Worm (Caenorhabditis elegans) whole organism, L3 larva: ENCODE results near the gene rab-33.
A peak's percentile ranks its signal among the peaks of the same experiment; 100 is the strongest.

Experiments
- ZK546.5 ChIP-seq: sonication (generic microtip); optimal IDR thresholded peaks from 2 replicates; lab custom pipeline; 2017; ENCODE audit warnings: missing biosample characterization, missing genetic modification characterization
- ama-1 ChIP-seq: fragments of 150-350 bp; optimal IDR thresholded peaks from 2 replicates; lab custom pipeline; 2018
- ceh-28 ChIP-seq: fragments of 150-350 bp; optimal IDR thresholded peaks from 2 replicates; lab custom pipeline; 2014; ENCODE audit warnings: missing biosample characterization, missing genetic modification reagents, missing genetic modification characterization
- ceh-82 ChIP-seq: fragments of 150-350 bp; optimal IDR thresholded peaks from 2 replicates; lab custom pipeline; 2014; ENCODE audit warnings: missing biosample characterization, missing genetic modification characterization
- jun-1 ChIP-seq: fragments of 150-350 bp; optimal IDR thresholded peaks from 2 replicates; lab custom pipeline; 2014; ENCODE audit warnings: missing biosample characterization, missing genetic modification reagents, missing genetic modification characterization
- nhr-23 ChIP-seq: fragments of 150-350 bp; optimal IDR thresholded peaks from 2 replicates; lab custom pipeline; 2014; ENCODE audit warnings: missing biosample characterization, missing genetic modification reagents, missing genetic modification characterization
- nhr-237 ChIP-seq: fragments of 150-350 bp; optimal IDR thresholded peaks from 2 replicates; lab custom pipeline; 2014; ENCODE audit warnings: missing biosample characterization, missing genetic modification characterization
- pha-4 ChIP-seq: fragments of 150-350 bp; optimal IDR thresholded peaks from 2 replicates; lab custom pipeline; 2014; ENCODE audit warnings: missing biosample characterization, missing genetic modification reagents, missing genetic modification characterization
- skn-1 ChIP-seq: fragments of 150-350 bp; optimal IDR thresholded peaks from 2 replicates; lab custom pipeline; 2014; ENCODE audit warnings: missing biosample characterization, missing genetic modification characterization
- unc-62 ChIP-seq: fragments of 150-350 bp; sonication (generic microtip); optimal IDR thresholded peaks from 4 replicates; lab custom pipeline; 2014; ENCODE audit warnings: missing biosample characterization, missing genetic modification reagents, missing genetic modification characterization

DNA sequence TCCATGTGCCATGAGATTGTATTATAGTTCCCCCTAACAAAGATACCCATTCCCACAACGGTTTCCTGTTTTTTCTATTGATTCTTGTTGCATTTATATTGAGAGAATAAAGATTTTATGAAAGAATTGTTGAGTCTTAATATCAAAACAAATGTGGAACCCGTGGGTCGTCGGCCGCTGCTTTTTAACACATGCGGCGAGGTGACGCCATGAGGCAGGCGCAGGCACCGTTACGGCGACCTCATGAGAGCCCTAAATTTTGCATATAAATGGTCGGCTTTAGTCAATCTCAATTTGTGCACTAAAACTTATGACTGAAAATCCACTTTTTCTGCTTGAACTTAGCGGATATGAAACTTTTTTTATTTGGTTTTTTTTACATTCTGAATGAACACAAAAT, 33.9 kb upstream of the rab-33 start:
- TF ChIP-seq ama-1 (lab: Kevin White, UChicago) (peak; percentile 87), ceh-28 (tag; lab: Kevin White, UChicago) (no peak), nhr-23 (tag; lab: Kevin White, UChicago) (peak; percentile 10), ceh-82 (tag; lab: Kevin White, UChicago) (no peak), pha-4 (tag; lab: Kevin White, UChicago) (no peak), jun-1 (tag; lab: Kevin White, UChicago) (no peak), unc-62 (GFP tag; lab: Kevin White, UChicago) (no peak), nhr-237 (tag; lab: Kevin White, UChicago) (no peak), skn-1 (tag; lab: Kevin White, UChicago) (no peak), ZK546.5 (tag; lab: Kevin White, UChicago) (no peak)
